Worm (Caenorhabditis elegans): ENCODE measurements around the gene C08B6.8.

DNA sequence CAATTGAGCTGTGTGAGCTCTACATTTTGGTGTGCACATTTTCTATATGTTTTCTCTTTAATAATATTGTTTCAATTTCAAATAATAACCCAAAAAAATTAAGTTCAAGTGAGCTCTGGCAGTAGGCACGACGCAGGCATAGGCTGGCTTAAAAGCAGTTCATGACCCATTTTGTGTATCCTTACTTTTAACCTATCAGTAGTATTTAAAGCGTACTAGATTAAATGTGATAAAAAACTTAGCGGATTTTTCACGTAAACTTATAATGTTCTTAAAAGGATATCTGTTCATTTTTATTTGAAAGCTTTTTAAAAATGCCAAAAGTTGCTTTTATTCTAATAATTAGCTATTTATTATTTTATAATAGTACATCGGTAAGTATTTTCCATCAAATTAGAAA is 11.1 kb upstream of the C08B6.8 start, which contains the start of gene C08B6.6:
- TF ChIP-seq nhr-71 (tag; optimal IDR thresholded peaks at IDR 0.05): no peak
- TF ChIP-seq fos-1 (tag; optimal IDR thresholded peaks at IDR 0.05): no peak
- no peak for TF ChIP-seq hlh-17 (GFP tag; optimal IDR thresholded peaks at IDR 0.05; ENCODE audit: borderline replicate concordance)
- TF ChIP-seq sox-4 (tag; optimal IDR thresholded peaks at IDR 0.05): no peak
- TF ChIP-seq unc-62 (GFP tag; optimal IDR thresholded peaks at IDR 0.05): no peak
- no peak for TF ChIP-seq nhr-28 (tag; optimal IDR thresholded peaks at IDR 0.05)
- TF ChIP-seq elt-2 (tag; optimal IDR thresholded peaks at IDR 0.05): no peak
- no peak for TF ChIP-seq grh-1 (GFP tag; IDR thresholded peaks at IDR 0.05)
- no peak for TF ChIP-seq nhr-90 (tag; optimal IDR thresholded peaks at IDR 0.05; ENCODE audit: poor library complexity)
- no peak for TF ChIP-seq nhr-76 (tag; optimal IDR thresholded peaks at IDR 0.05)
- TF ChIP-seq C16A3.4 (tag; optimal IDR thresholded peaks at IDR 0.05): no peak

All from whole organism, L1 larva.